Fruit fly (Drosophila melanogaster): ENCODE data around the gene Dyrk2.

- TF ChIP-seq CG8478 (optimal IDR thresholded peaks at IDR 0.05) (no peak), CTCF (optimal IDR thresholded peaks at IDR 0.05) (no peak)
Observed at dm6 chr2L:14157993-14158392, 75.9 kb downstream of the Dyrk2 start.
